Fruit fly (Drosophila melanogaster) whole organism, adult: ENCODE results near the gene Fum2.

Experiments used
- CG11617 ChIP-seq: fragments of 200-800 bp; sonication (Bioruptor generic); optimal IDR thresholded peaks from 2 replicates; lab custom pipeline; 2017; ENCODE audit warnings: mild to moderate bottlenecking, missing biosample characterization, missing genetic modification reagents, missing genetic modification characterization
- CG12768 ChIP-seq: fragments of 200-800 bp; sonication (Bioruptor generic); optimal IDR thresholded peaks from 2 replicates; lab custom pipeline; 2017; ENCODE audit warnings: missing biosample characterization, missing genetic modification characterization, mild to moderate bottlenecking, moderate library complexity, missing genetic modification reagents
- CG14711 ChIP-seq: fragments of 200-800 bp; sonication (Bioruptor generic); optimal IDR thresholded peaks from 2 replicates; lab custom pipeline; 2018; ENCODE audit warnings: missing biosample characterization, mild to moderate bottlenecking, missing genetic modification characterization, moderate library complexity
- CG1620 ChIP-seq: fragments of 200-800 bp; sonication (Bioruptor generic); optimal IDR thresholded peaks from 2 replicates; lab custom pipeline; 2016; ENCODE audit warnings: missing biosample characterization, missing genetic modification characterization
- CG33017 ChIP-seq: fragments of 200-800 bp; sonication (Bioruptor generic); optimal IDR thresholded peaks from 2 replicates; lab custom pipeline; 2018; ENCODE audit warnings: missing biosample characterization, mild to moderate bottlenecking, missing genetic modification characterization, moderate library complexity
- CG5204 ChIP-seq: fragments of 200-800 bp; sonication (Bioruptor generic); optimal IDR thresholded peaks from 2 replicates; lab custom pipeline; 2016; ENCODE audit warnings: missing biosample characterization, missing genetic modification characterization
- CG7045 ChIP-seq: fragments of 200-800 bp; sonication (Bioruptor generic); optimal IDR thresholded peaks from 2 replicates; lab custom pipeline; 2017; ENCODE audit warnings: missing biosample characterization, mild to moderate bottlenecking, missing genetic modification characterization
- CG7101 ChIP-seq: fragments of 200-800 bp; sonication (Bioruptor generic); optimal IDR thresholded peaks from 2 replicates; lab custom pipeline; 2018; ENCODE audit warnings: missing biosample characterization, mild to moderate bottlenecking, missing genetic modification characterization, moderate library complexity
- Clk ChIP-seq: fragments of 200-800 bp; sonication (Bioruptor generic); optimal IDR thresholded peaks from 2 replicates; lab custom pipeline; 2017; ENCODE audit warnings: missing biosample characterization, missing genetic modification characterization
- Crg-1 ChIP-seq: fragments of 200-800 bp; sonication (Bioruptor generic); optimal IDR thresholded peaks from 2 replicates; lab custom pipeline; 2016; ENCODE audit warnings: missing biosample characterization, missing genetic modification characterization
- Hr96 ChIP-seq: fragments of 200-800 bp; sonication (Bioruptor generic); optimal IDR thresholded peaks from 2 replicates; lab custom pipeline; 2016; ENCODE audit warnings: missing biosample characterization, missing genetic modification characterization
- Mnt ChIP-seq: fragments of 200-800 bp; sonication (Bioruptor generic); optimal IDR thresholded peaks from 2 replicates; lab custom pipeline; 2016; ENCODE audit warnings: missing biosample characterization, mild to moderate bottlenecking, missing genetic modification characterization
- bab1 ChIP-seq: fragments of 200-800 bp; sonication (Bioruptor generic); optimal IDR thresholded peaks from 3 replicates; lab custom pipeline; 2019; ENCODE audit warnings: missing biosample characterization, mild to moderate bottlenecking, missing genetic modification characterization, moderate library complexity
- cic ChIP-seq: fragments of 200-800 bp; sonication (Bioruptor generic); optimal IDR thresholded peaks from 2 replicates; lab custom pipeline; 2017; ENCODE audit warnings: missing biosample characterization, mild to moderate bottlenecking, missing genetic modification characterization, moderate library complexity
- cnc ChIP-seq, 2 experiments: fragments of >200 bp; optimal IDR thresholded peaks; 2 replicates each; lab custom pipeline; 2017
- kay ChIP-seq: fragments of 200-800 bp; sonication (Bioruptor generic); peaks from one replicate; lab custom pipeline; 2016; ENCODE audit warnings: missing biosample characterization, missing genetic modification characterization, borderline replicate concordance
- ovo ChIP-seq: fragments of 200-800 bp; sonication (Bioruptor generic); optimal IDR thresholded peaks from 2 replicates; lab custom pipeline; 2016; ENCODE audit warnings: missing biosample characterization, missing genetic modification characterization
- pad ChIP-seq: fragments of 200-800 bp; sonication (Bioruptor generic); optimal IDR thresholded peaks from 3 replicates; lab custom pipeline; 2017; ENCODE audit warnings: missing biosample characterization, missing genetic modification characterization, mild to moderate bottlenecking, moderate library complexity, missing genetic modification reagents
- tj ChIP-seq: fragments of 200-800 bp; sonication (Bioruptor generic); optimal IDR thresholded peaks from 3 replicates; lab custom pipeline; 2017; ENCODE audit warnings: missing biosample characterization, mild to moderate bottlenecking, missing genetic modification characterization, moderate library complexity
- toe ChIP-seq: fragments of 200-800 bp; sonication (Bioruptor generic); optimal IDR thresholded peaks from 2 replicates; lab custom pipeline; 2016; ENCODE audit warnings: missing biosample characterization, missing genetic modification characterization

The Fum2 gene

DNA sequence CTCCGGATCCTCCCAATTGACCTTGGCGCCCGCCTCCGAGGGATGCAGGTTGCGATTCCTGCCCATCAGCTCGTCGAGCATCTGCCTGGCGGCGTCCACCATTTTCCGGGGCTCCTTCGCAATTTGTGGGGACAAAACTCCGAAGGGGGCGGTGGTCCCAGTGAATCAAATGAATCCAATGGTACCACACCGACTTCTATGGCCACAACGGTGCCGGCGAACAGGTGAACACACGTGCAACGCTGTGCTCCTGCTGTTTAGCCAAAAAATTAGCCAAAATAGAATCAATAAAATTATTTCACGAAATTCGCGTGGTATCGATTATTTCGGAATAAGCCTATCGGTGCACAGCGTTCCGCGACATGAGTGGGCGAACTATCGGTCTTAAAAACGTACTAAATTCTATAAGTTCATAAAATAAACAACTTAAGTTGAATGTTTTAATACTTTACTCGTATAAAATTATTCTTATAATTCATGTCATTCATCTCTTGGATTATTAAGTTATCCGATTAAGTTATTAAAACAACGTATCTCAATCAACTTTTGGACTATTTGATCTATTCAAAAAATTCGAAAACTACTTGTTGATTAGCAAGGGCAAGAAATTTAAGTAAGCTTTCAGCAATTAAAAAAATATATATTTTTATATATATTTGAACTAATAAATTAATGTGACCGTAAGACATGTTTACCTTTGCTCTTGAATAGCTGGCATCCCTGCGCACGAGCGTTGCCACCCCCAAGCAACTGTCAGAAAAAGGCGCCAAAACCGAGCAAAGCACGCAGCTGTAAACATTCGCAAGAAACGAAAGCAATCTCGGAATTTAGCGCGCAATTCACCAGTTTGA lies 7.7 kb upstream of the Fum2 start, which contains the start of the genes CG3198 and Mcm6:
Gene CG3198 (minus strand): TSS at position 337 of the 851 bp plus-strand sequence.
Gene Mcm6 (plus strand): TSS at position 751 of the 851 bp plus-strand sequence.
- TF ChIP-seq CG7101 (tag; lab: Kevin White, UChicago) (no peak), CG11617 (GFP tag; lab: Kevin White, UChicago) (peak; percentile 33)

DNA sequence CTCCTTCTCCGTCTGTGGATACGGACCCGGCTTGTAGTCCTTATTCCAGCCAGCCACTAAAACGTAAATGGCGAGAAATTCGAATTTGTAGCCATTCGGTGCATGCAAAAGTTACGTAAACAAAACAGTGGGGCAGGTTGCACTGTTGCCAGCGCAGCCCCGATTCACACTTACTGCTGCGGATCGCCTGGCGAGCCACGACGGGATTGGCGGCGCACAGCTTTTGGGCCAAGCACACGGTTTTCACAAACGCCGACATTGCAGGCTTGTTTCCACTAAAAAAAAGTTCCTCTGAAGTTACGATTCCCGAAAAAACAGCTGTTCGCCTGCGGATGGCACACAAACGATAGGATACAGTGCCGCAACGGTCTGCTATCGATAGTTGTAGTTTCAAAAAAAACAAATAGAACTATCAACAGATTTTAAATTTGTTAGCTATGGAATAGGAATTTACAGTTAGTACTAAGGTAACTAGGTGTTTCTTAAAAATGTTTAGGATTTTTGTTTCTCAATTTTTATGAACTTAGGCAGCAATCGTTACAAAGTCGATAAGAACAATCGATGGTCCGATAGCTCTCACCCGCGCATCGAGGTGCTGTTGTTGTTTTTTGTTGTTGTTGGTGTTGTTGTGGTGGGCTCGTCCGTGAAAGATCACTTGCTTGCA lies 3.6 kb upstream of the Fum2 start, which contains the start of gene Fum1:
Gene Fum1 (plus strand): TSS at position 599 of the 664 bp plus-strand sequence.
- TF ChIP-seq cnc (optimal IDR thresholded peaks at IDR 0.05; lab: Kevin White, UChicago), result no peak
- peak; percentile 44 for TF ChIP-seq CG14711
- TF ChIP-seq kay (GFP tag; lab: Kevin White, UChicago), result no peak
- TF ChIP-seq CG5204 (GFP tag; lab: Kevin White, UChicago), result no peak
- peak; percentile 35 for TF ChIP-seq CG11617 (GFP tag; lab: Kevin White, UChicago)
- TF ChIP-seq CG1620, result peak; percentile 62
- peak; percentile 43 for TF ChIP-seq bab1
- peak; percentile 40 for TF ChIP-seq Crg-1 (GFP tag; lab: Kevin White, UChicago)
- no peak for TF ChIP-seq ovo (GFP tag; lab: Kevin White, UChicago)
- TF ChIP-seq tj (GFP tag; lab: Kevin White, UChicago), result no peak
- TF ChIP-seq Clk (GFP tag; lab: Kevin White, UChicago), result no peak
- TF ChIP-seq CG33017 (tag; lab: Kevin White, UChicago), result no peak
- TF ChIP-seq toe, result peak; percentile 48
- no peak for TF ChIP-seq CG7045 (GFP tag; lab: Kevin White, UChicago)
- TF ChIP-seq Mnt, result peak; percentile 65
- no peak for TF ChIP-seq cic (GFP tag; lab: Kevin White, UChicago)
- TF ChIP-seq CG12768, result no peak
- TF ChIP-seq Hr96, result no peak
- peak; percentile 11 for TF ChIP-seq pad (GFP tag; lab: Kevin White, UChicago)
- TF ChIP-seq CG7101 (tag; lab: Kevin White, UChicago), result peak; percentile 26

DNA sequence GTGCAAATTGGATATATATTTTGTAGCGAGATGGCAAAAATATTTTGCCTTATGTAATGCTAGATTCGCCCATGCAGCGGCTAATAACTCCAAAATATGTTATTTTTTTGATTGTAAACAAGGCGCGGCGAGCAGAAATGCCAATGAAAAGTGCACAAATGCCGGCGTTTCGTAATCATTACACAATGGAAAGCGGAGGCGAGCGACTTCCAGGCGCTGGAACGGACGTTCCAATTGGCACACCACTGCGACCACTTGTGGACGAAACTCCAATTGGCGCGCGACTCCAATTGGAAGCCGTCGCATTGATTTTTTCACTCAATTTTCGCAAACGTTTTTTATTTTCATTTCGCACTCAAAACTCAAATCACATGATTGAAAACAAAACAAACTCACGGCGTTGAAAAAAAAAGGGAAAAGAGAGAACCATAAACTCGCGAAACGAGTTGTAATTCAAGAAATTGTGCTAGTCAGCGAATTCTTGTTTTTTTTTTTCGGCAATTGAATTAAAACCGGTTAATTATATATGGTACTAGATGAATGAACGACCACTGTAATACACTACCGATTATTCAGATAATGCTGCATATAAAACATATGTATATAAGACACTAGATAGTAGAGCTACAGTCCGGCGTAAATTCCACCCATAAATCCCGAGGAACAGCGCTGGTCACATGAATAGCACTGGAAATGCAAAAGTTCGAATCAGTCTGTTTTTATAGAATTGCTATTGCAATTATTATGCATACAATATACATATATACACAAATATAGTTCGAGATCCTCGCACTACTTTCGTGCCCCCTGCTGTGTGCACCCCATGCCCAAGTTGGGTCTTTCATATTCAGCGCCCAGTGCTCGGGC lies 2.7 kb upstream of the Fum2 start, which contains the start of gene ND-ASHI:
Gene ND-ASHI (minus strand): TSS at position 484 of the 867 bp plus-strand sequence.
- TF ChIP-seq CG11617 (GFP tag; lab: Kevin White, UChicago) (peak; percentile 88), Hr96 (no peak), CG12768 (peak; percentile 95), cic (GFP tag; lab: Kevin White, UChicago) (peak; percentile 75), pad (GFP tag; lab: Kevin White, UChicago) (peak; percentile 89), Crg-1 (GFP tag; lab: Kevin White, UChicago) (peak; percentile 85), Mnt (peak; percentile 79), CG7045 (GFP tag; lab: Kevin White, UChicago) (peak; percentile 87), ovo (GFP tag; lab: Kevin White, UChicago) (peak; percentile 30), Clk (GFP tag; lab: Kevin White, UChicago) (peak; percentile 77), CG7101 (tag; lab: Kevin White, UChicago) (peak; percentile 95), toe (no peak), CG14711 (peak; percentile 88), tj (GFP tag; lab: Kevin White, UChicago) (peak; percentile 97), CG1620 (peak; percentile 83), CG33017 (tag; lab: Kevin White, UChicago) (peak; percentile 91), bab1 (peak; percentile 89), CG5204 (GFP tag; lab: Kevin White, UChicago) (no peak), kay (GFP tag; lab: Kevin White, UChicago) (no peak), cnc (optimal IDR thresholded peaks at IDR 0.05; lab: Kevin White, UChicago) (no peak)

DNA sequence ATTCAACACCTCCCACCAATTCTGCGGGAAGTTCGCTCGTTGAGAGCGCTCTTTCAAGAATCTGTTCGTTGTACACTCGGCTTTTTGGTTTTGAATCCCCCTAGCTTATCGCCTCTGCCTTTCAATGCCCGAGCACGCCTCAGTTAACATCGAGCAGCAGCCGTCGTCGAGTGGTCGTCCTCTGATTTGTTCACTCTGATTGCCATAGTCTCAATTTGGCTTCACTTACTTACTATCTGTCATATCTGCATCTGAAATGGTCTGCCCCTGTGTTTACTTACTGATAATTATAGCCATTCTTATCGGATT lies 2.1 kb upstream of the Fum2 start:
- TF ChIP-seq Mnt (peak; percentile 59), CG12768 (no peak), cic (GFP tag; lab: Kevin White, UChicago) (peak; percentile 28), pad (GFP tag; lab: Kevin White, UChicago) (peak; percentile 46)

DNA sequence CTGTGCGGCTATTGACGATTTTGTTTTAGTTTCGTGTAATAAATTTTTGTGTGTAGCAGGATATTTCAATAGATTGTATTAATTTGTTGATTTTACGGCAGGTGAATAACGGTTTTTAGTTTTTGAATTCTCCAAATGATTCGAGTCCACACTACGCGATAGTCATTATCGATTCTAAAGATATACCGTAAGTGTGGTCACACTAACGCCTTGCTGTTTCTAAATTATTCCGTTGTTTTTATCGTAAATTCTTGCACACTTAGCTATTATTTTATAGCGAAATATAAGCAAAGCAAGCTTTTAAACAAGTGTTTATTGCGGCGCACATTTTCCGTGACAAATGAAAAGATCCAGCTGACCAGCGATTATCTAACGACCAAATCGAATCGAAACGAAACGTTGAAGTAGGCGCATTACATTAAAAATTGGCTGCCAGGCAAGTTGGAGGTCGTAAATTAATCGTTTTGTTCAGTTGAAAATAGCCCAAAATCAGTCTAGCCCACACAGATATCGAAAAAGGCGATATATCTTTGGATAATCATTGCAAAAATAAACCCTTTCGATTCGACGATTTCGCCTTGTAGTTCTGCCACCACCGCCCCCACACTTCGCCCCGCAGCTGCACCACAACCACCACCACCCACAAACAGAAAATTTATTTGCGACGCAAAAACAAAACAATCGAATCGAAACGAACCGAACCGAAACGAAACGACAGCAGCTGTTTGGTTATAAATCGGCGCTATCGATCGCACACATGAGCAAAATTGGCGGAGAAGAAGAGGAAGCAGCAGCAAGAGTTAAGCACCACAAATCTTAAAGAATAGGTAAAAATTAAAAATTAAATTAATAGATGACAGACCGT lies 2.3 kb downstream of the Fum2 start, which contains the start of gene Pink1:
Gene Pink1 (plus strand): TSS at position 164 of the 865 bp plus-strand sequence.
- TF ChIP-seq bab1 (peak; percentile 58), tj (GFP tag; lab: Kevin White, UChicago) (peak; percentile 38), Mnt (peak; percentile 73), Clk (GFP tag; lab: Kevin White, UChicago) (no peak), kay (GFP tag; lab: Kevin White, UChicago) (no peak), CG7101 (tag; lab: Kevin White, UChicago) (peak; percentile 19), cic (GFP tag; lab: Kevin White, UChicago) (peak; percentile 3), CG11617 (GFP tag; lab: Kevin White, UChicago) (no peak), toe (no peak), CG1620 (no peak), ovo (GFP tag; lab: Kevin White, UChicago) (no peak), CG5204 (GFP tag; lab: Kevin White, UChicago) (no peak)
